Worm (Caenorhabditis elegans) whole organism, late embryonic: ENCODE results near the gene str-165.

Experiments used
- hlh-8 ChIP-seq: sonication (generic microtip); optimal IDR thresholded peaks from 2 replicates; lab custom pipeline; 2016; ENCODE audit warnings: missing genotype, missing genetic modification characterization, missing compliant biosample characterization
- lin-11 ChIP-seq: fragments of 200-800 bp; sonication (Bioruptor generic); optimal IDR thresholded peaks from 2 replicates; lab custom pipeline; 2018; ENCODE audit warnings: mild to moderate bottlenecking, missing genetic modification characterization, missing compliant biosample characterization
- nhr-11 ChIP-seq: fragments of 150-350 bp; optimal IDR thresholded peaks from 2 replicates; lab custom pipeline; 2014; ENCODE audit warnings: missing biosample characterization, missing genetic modification characterization
- pha-4 ChIP-seq: fragments of 150-350 bp; optimal IDR thresholded peaks from 2 replicates; lab custom pipeline; 2018; ENCODE audit warnings: missing biosample characterization, missing genetic modification reagents, missing genetic modification characterization
- sox-4 ChIP-seq: sonication (generic microtip); optimal IDR thresholded peaks from 2 replicates; lab custom pipeline; 2017; ENCODE audit warnings: mild to moderate bottlenecking, missing genetic modification characterization, inconsistent platforms, missing compliant biosample characterization
- ttx-3 ChIP-seq: sonication (generic microtip); optimal IDR thresholded peaks from 2 replicates; lab custom pipeline; 2016; ENCODE audit warnings: missing genetic modification reagents, missing genetic modification characterization, missing compliant biosample characterization

DNA sequence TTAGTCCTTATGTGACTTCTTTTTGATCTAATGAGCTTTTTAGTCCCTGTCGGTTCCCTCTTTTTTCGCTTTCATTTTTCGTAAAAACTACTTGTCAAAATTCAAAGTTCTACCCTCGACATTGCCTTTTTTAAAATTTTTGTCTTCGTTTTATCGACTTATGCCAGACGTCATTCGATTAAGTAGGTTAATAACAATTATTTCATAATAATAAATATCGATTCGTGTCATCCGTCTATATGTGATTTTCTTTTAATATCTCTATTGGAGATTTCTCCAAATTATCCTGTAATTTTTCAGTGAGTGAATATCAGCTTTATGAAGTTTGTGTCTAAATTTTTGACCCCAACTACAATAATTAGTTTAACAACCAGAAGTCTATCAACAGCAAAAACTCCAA, 8.2 kb upstream of the str-165 start, which contains the start of gene hpo-31:
- TF ChIP-seq sox-4 (no peak), hlh-8 (tag; lab: Kevin White, UChicago) (no peak), lin-11 (no peak), pha-4 (no peak), nhr-11 (no peak), ttx-3 (no peak)
